Fruit fly (Drosophila melanogaster): ENCODE measurements around the gene CG6749.

The CG6749 gene

DNA sequence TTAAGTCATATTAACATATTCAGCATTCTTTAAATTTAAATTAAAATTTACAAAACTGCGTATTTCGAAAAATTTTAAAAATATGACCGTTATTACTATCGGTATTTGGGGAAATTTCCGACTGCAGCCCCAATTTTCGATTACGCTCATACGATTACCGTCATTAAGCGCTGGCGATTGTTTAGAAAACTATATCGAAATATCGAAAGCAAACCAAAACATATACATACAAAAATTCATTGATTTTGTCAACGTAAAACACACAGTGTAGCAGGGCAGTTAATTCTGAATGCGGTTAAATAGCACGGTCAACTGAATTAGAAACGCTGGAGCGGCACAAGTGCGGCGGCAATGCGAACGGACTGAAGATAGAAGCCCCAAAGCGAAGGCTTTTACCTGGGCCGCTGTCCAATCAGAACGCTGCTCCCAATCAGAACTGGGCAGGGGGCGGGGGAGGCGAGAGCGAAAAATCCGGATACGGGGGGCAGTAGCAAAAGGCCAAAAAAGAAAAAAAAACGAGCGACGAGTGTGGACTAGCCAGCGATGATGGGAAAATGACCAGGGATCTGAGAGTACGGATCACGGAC is 29.4 kb downstream of the CG6749 start, which contains the start of gene CG16711:
CG16711 (plus strand) TSS at position 170 of the 587 bp plus-strand sequence.
- TF ChIP-seq noc (tag; optimal IDR thresholded peaks at IDR 0.05), result no peak

- TF ChIP-seq noc (tag; optimal IDR thresholded peaks at IDR 0.05), result no peak
Measured at dm6 chr3L:9703495-9703894, 30.1 kb downstream of the CG6749 start, which contains the start of gene CG6761. Gene CG6761, minus strand, starts transcription at chr3L:9703595.

DNA sequence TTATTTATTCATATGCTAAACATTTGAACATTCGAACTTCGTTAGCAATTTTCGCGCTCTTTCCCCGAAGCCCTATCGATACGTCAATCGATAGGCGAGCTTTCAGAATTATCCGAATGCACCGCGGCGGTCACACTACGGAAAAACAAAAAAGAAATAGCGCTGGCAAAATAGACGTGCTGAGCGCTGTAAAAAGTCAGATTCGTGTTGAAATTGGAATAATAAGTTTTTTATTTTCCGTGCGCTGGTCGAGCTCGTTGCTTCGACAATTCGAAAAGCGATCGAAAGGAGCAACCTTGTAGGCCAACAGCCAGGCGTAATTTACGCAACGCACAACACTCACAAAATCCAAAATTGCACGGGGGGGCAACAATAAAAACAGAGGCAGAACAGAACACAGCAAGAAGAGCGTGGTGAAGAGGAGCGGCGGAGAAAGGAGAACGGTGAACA is 35.4 kb downstream of the CG6749 start, which contains the start of gene Ubc4:
Ubc4 (plus strand) TSS at position 144 of the 450 bp plus-strand sequence.
- TF ChIP-seq noc (tag; optimal IDR thresholded peaks at IDR 0.05), result no peak

- TF ChIP-seq noc (tag; optimal IDR thresholded peaks at IDR 0.05), result no peak
Measured at dm6 chr3L:9697527-9697883, 36.1 kb downstream of the CG6749 start.

DNA sequence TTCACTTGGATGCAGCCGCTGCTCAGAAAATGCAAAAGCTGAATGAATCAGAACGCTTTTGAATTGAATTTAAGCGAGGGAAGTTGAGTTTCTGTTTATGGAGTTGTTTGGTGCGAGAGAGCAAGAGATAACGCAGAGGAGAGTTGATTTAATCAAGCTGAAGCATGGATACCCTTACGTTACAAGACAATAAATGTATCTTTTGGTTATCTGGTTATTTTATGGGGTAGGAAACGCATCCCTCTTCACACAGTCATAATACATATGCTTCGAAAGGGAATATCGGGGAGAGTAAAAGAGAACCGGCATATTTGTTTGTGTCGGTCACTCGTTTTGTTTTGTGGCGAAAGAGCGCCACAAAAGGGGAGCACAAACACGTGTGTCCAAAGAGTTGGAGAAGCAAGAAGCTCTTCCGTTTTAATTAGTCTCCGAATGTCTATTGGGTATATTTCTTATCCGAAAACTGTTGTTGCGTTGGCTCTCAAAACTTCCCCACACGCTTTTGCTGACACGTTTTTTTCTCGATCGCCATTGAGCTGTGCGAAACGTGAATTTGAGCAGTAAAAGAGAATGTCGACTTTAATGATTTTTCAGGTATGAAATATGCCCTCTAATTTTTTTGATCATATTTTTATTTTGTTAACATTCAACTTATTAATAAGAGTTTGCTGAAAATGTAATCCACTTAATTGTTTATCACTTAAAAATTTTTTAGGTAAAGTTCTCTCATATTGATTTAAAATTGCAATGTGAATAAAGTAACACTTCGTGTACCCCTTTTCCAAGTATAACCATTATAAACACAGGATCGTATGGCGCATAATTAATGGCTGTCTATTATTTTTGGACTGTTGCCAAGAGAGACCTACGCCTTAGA is 36.7 kb downstream of the CG6749 start, which contains the start of gene Prps:
Prps (minus strand) TSS at position 51 of the 877 bp plus-strand sequence.
- TF ChIP-seq noc (tag; optimal IDR thresholded peaks at IDR 0.05), result peak; percentile 72

DNA sequence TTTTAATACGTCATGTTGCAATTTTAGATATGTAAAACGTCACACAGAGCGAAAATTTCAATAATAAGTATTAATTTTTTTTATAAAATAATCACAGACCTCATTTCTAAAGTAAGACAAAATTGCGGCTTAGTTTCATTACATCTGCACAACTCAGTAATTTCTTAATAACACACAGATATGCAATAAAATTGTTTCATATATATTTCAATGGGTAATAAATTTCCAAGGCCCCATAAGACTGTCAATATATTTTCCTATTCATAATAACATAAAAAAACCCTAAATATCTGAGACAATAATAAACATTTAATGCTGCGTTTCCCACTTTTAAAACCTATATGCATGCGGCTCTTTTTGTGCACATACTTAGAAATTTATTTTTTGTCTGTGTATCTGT is 38.0 kb downstream of the CG6749 start:
- no peak for TF ChIP-seq noc (tag; optimal IDR thresholded peaks at IDR 0.05)

DNA sequence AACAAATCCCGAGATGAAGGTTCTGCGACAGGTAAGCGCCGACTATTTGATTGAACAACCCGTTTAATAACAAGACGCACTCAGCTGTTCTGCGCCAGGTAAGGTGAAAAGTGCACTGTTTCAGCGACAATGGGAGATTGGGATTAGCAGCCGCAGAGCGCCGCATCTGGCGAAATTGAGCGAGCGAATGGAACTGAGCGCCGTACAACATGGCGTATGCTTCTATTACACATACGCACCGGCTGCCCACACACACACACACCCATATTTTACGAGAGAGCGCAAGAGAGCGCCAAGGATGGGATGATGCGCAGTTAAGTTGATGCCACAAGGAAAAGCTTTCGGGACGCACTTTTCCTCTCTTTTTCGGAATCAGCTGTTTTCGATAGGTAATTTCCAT is 38.4 kb downstream of the CG6749 start:
- no peak for TF ChIP-seq noc (tag; optimal IDR thresholded peaks at IDR 0.05)

DNA sequence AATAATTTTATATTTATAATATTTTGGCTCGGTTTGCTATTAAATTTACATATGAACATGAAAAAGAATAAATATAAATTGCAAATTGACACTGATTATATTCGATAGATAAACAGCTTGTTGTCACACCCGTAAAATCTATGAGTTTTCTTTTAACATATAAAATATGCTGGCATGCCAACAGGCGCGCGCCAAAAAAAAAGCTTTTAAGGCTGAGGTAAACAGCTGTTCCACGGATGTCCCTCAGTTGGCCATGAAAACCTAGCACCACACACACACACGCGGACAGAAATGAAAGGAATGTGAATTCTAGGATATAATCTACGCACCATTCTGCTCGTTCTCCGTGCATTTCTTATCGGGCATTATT is 38.8 kb downstream of the CG6749 start:
- TF ChIP-seq noc (tag; optimal IDR thresholded peaks at IDR 0.05), result no peak

- TF ChIP-seq noc (tag; optimal IDR thresholded peaks at IDR 0.05), result no peak
Measured at dm6 chr3L:9694169-9694866, 39.3 kb downstream of the CG6749 start.

DNA sequence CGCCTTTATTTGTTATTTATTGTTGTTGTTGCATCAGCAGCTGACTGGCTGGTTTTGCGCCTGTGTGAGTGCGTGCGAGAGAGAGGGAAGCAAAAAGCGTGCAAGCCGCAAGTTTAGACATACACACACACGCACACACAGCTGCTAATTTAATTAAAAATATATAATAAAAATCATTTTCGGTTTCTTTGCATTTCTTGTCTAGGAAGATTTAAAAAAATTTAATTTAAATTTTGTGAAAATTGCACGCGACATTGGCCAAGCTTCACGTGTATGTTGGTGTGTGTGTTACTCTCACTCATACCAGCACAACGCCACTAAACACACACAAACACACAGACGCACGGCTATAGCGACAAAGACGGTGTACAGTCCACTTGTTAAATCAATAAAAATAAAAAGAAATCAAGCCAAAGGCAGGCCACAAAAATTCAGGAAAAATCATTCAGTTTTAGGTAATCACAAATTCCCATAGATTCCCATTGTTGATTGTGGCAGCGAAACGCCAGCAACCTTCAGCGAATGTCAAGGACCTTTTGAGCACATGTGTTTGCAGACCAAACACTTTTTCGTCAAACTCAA is 40.0 kb downstream of the CG6749 start:
- no peak for TF ChIP-seq noc (tag; optimal IDR thresholded peaks at IDR 0.05)

dm6 chr3L:9692892-9693551 is 40.6 kb downstream of the CG6749 start:
- TF ChIP-seq noc (tag; optimal IDR thresholded peaks at IDR 0.05), result peak; percentile 98

dm6 chr3L:9692234-9692891 is 41.2 kb downstream of the CG6749 start:
- peak; percentile 41 for TF ChIP-seq noc (tag; optimal IDR thresholded peaks at IDR 0.05)

dm6 chr3L:9691476-9691826 is 42.2 kb downstream of the CG6749 start:
- TF ChIP-seq noc (tag; optimal IDR thresholded peaks at IDR 0.05), result peak; percentile 91

DNA sequence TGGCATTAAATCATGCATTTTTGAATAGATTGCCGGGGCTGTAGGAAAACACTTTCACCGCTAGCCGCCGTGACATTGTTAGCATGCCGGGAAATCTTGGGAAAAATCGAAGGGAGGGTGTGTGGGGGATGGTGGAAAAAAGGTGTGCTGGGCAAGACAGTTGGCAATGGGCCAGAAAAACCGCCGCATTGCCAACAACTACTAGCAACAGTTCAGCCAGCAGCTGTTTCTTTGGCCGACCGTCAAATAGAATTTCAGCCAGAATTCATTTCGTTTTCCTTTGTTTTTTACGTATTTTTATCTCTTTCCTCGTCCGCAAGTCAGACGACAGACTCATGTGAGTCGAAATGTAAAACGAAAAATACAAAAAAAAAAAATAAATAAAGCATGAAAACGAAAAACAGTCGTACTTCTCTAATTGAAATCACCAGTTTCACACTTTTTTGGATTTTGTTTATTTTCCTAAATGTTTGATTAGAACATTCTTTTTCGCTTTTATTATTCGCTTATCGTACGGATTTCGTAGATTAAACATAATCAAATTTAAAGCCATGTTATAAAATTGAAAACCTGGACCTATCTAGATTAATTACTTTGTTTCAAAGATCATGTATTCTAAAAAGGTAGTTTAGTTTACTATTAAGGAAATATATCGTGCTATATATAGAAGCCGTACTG is 42.7 kb downstream of the CG6749 start:
- peak; percentile 96 for TF ChIP-seq noc (tag; optimal IDR thresholded peaks at IDR 0.05)
